Worm (Caenorhabditis elegans) whole organism, late embryonic: ENCODE results near the gene gur-3.

Source experiments
- F13H6.1 ChIP-seq: sonication (generic microtip); optimal IDR thresholded peaks from 2 replicates; lab custom pipeline; 2016; ENCODE audit warnings: missing genetic modification characterization, missing compliant biosample characterization
- ahr-1 ChIP-seq: sonication (generic microtip); optimal IDR thresholded peaks from 2 replicates; lab custom pipeline; 2016; ENCODE audit warnings: missing genetic modification characterization, missing compliant biosample characterization
- ceh-14 ChIP-seq: sonication (generic microtip); optimal IDR thresholded peaks from 2 replicates; lab custom pipeline; 2016; ENCODE audit warnings: missing genotype, missing genetic modification characterization, missing compliant biosample characterization
- ceh-19 ChIP-seq: fragments of 200-800 bp; sonication (Bioruptor generic); optimal IDR thresholded peaks from 2 replicates; lab custom pipeline; 2018; ENCODE audit warnings: mild to moderate bottlenecking, missing genetic modification characterization, missing compliant biosample characterization
- ceh-30 ChIP-seq: fragments of 150-350 bp; optimal IDR thresholded peaks from 2 replicates; lab custom pipeline; 2014; ENCODE audit warnings: missing biosample characterization, missing genetic modification characterization
- ceh-31 ChIP-seq: sonication (generic microtip); optimal IDR thresholded peaks from 2 replicates; lab custom pipeline; 2016; ENCODE audit warnings: missing genetic modification characterization, missing compliant biosample characterization
- ceh-34 ChIP-seq: sonication (generic microtip); optimal IDR thresholded peaks from 2 replicates; lab custom pipeline; 2016; ENCODE audit warnings: mild to moderate bottlenecking, missing genetic modification characterization, missing compliant biosample characterization
- ceh-48 ChIP-seq: sonication (generic microtip); optimal IDR thresholded peaks from 2 replicates; lab custom pipeline; 2016; ENCODE audit warnings: missing genetic modification characterization, inconsistent platforms, missing compliant biosample characterization
- ceh-6 ChIP-seq: fragments of 200-800 bp; sonication (Bioruptor generic); optimal IDR thresholded peaks from 2 replicates; lab custom pipeline; 2018; ENCODE audit warnings: mild to moderate bottlenecking, missing genetic modification characterization, missing compliant biosample characterization
- elt-2 ChIP-seq: sonication (generic microtip); optimal IDR thresholded peaks from 2 replicates; lab custom pipeline; 2016; ENCODE audit warnings: missing genetic modification reagents, missing genetic modification characterization, missing compliant biosample characterization
- elt-4 ChIP-seq: sonication (generic microtip); optimal IDR thresholded peaks from 2 replicates; lab custom pipeline; 2016; ENCODE audit warnings: missing genetic modification characterization, missing compliant biosample characterization
- ets-4 ChIP-seq: sonication (generic microtip); optimal IDR thresholded peaks from 2 replicates; lab custom pipeline; 2016; ENCODE audit warnings: missing genetic modification characterization, missing compliant biosample characterization
- fax-1 ChIP-seq: sonication (generic microtip); optimal IDR thresholded peaks from 2 replicates; lab custom pipeline; 2016; ENCODE audit warnings: missing genotype, missing genetic modification characterization, missing compliant biosample characterization
- fkh-10 ChIP-seq: fragments of 150-350 bp; optimal IDR thresholded peaks from 2 replicates; lab custom pipeline; 2014; ENCODE audit warnings: missing biosample characterization, missing genetic modification reagents, missing genetic modification characterization
- fkh-6 ChIP-seq: sonication (generic microtip); optimal IDR thresholded peaks from 2 replicates; lab custom pipeline; 2016; ENCODE audit warnings: missing genetic modification characterization, missing compliant biosample characterization
- gmeb-2 ChIP-seq: sonication (generic microtip); optimal IDR thresholded peaks from 2 replicates; lab custom pipeline; 2016; ENCODE audit warnings: missing genetic modification characterization, inconsistent platforms, missing compliant biosample characterization
- hlh-15 ChIP-seq: sonication (generic microtip); optimal IDR thresholded peaks from 2 replicates; lab custom pipeline; 2016; ENCODE audit warnings: missing genetic modification characterization, missing compliant biosample characterization
- hlh-6 ChIP-seq: sonication (generic microtip); optimal IDR thresholded peaks from 2 replicates; lab custom pipeline; 2016; ENCODE audit warnings: missing genotype, missing genetic modification characterization, missing compliant biosample characterization
- hlh-8 ChIP-seq: sonication (generic microtip); optimal IDR thresholded peaks from 2 replicates; lab custom pipeline; 2016; ENCODE audit warnings: missing genotype, missing genetic modification characterization, missing compliant biosample characterization
- lim-6 ChIP-seq: sonication (generic microtip); optimal IDR thresholded peaks from 2 replicates; lab custom pipeline; 2016; ENCODE audit warnings: missing genetic modification characterization, missing compliant biosample characterization
- lin-11 ChIP-seq: fragments of 200-800 bp; sonication (Bioruptor generic); optimal IDR thresholded peaks from 2 replicates; lab custom pipeline; 2018; ENCODE audit warnings: mild to moderate bottlenecking, missing genetic modification characterization, missing compliant biosample characterization
- madf-2 ChIP-seq: sonication (generic microtip); optimal IDR thresholded peaks from 2 replicates; lab custom pipeline; 2017; ENCODE audit warnings: missing genetic modification characterization, missing compliant biosample characterization
- mec-3 ChIP-seq: sonication (generic microtip); optimal IDR thresholded peaks from 2 replicates; lab custom pipeline; 2016; ENCODE audit warnings: borderline replicate concordance, missing genetic modification characterization, missing compliant biosample characterization
- nfya-1 ChIP-seq: sonication (generic microtip); optimal IDR thresholded peaks from 2 replicates; lab custom pipeline; 2017; ENCODE audit warnings: missing genetic modification characterization, mild to moderate bottlenecking, missing compliant biosample characterization, antibody characterized with exemption, moderate library complexity
- pag-3 ChIP-seq: sonication (generic microtip); optimal IDR thresholded peaks from 2 replicates; lab custom pipeline; 2016; ENCODE audit warnings: missing compliant biosample characterization, missing genetic modification characterization, borderline replicate concordance
- pax-1 ChIP-seq: fragments of 150-350 bp; optimal IDR thresholded peaks from 2 replicates; lab custom pipeline; 2014; ENCODE audit warnings: missing biosample characterization, missing genetic modification characterization
- rnt-1 ChIP-seq: sonication (generic microtip); optimal IDR thresholded peaks from 2 replicates; lab custom pipeline; 2016; ENCODE audit warnings: missing genetic modification characterization, missing compliant biosample characterization
- sox-2 ChIP-seq: fragments of 200-800 bp; sonication (Bioruptor generic); IDR thresholded peaks from 2 replicates; pipeline ENCODE4 v1.3.6; 2022; ENCODE audit warnings: missing genetic modification reagents, missing genetic modification characterization, missing compliant biosample characterization
- tbx-2 ChIP-seq: sonication (generic microtip); optimal IDR thresholded peaks from 2 replicates; lab custom pipeline; 2016; ENCODE audit warnings: missing genetic modification characterization, missing compliant biosample characterization
- unc-55 ChIP-seq: sonication (generic microtip); optimal IDR thresholded peaks from 2 replicates; lab custom pipeline; 2017; ENCODE audit warnings: missing biosample characterization, missing genetic modification reagents, missing genetic modification characterization
- unc-86 ChIP-seq: sonication (generic microtip); optimal IDR thresholded peaks from 2 replicates; lab custom pipeline; 2016; ENCODE audit warnings: missing genetic modification characterization, missing compliant biosample characterization
- zip-5 ChIP-seq: sonication (generic microtip); optimal IDR thresholded peaks from 2 replicates; lab custom pipeline; 2016; ENCODE audit warnings: missing genetic modification characterization, missing compliant biosample characterization
- ztf-16 ChIP-seq: sonication (generic microtip); optimal IDR thresholded peaks from 2 replicates; lab custom pipeline; 2017; ENCODE audit warnings: missing genetic modification characterization, missing compliant biosample characterization

Gene gur-3

DNA sequence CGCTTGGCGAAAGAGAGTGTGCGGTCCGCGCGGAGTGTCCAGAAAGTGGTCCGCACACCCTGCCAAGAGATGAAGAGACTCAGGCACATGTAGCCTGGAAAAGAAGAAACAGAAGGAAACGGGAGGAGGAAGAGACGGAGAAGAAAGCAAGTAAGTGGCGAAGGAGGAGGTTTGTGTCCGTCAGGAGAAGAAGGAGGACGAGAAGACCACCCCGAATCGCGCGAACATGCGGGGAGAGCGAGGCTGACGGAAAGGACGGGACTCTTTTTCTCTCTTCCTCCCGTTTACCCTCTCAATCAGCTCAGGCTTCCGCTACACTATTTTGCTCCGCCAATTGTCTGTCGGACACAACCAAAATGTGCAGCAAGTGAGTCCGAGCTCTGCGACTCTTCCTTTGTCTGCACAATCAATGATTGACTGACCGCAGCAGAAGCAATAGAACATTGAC, 29.4 kb upstream of the gur-3 start (continued):
- TF ChIP-seq ets-4 (tag; lab: Kevin White, UChicago), result peak; percentile 53
- peak; percentile 56 for TF ChIP-seq unc-55 (GFP tag; lab: Kevin White, UChicago)
- TF ChIP-seq F13H6.1, result peak; percentile 62
- peak; percentile 86 for TF ChIP-seq fkh-10 (GFP tag; lab: Kevin White, UChicago)
- TF ChIP-seq zip-5 (tag; lab: Kevin White, UChicago), result no peak

DNA sequence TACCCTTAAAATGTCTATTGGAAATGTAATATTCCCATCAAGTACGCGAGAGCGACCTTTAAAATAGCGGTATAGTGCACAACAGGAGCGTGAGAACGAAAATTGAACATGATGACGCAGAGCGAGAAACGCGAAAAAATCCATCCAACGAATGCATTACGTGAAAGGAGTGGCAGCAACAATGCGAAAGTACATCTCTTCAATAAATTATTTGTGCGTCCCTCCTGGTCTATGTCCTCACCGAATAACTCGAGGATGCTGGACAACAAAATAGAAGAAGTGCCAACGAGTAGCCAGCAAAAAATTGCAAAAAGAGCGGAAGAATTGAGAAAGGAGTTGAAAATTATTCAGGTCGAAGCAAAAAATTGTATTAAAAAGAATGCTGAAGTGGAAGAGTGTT, 27.8 kb upstream of the gur-3 start:
- TF ChIP-seq ceh-31 (tag; lab: Kevin White, UChicago) (peak; percentile 5), sox-2 (GFP tag; lab: Robert Waterston, UW) (no peak)

ce11 chrX:10432786-10433185, 26.7 kb upstream of the gur-3 start:
- TF ChIP-seq tbx-2 (tag; lab: Kevin White, UChicago) (no peak), ceh-48 (tag; lab: Kevin White, UChicago) (no peak), pax-1 (no peak), mec-3 (no peak), ceh-14 (tag; lab: Kevin White, UChicago) (no peak), ztf-16 (no peak), lim-6 (tag; lab: Kevin White, UChicago) (no peak), elt-4 (tag; lab: Kevin White, UChicago) (no peak), pag-3 (tag; lab: Kevin White, UChicago) (no peak), zip-5 (tag; lab: Kevin White, UChicago) (no peak), hlh-6 (tag; lab: Kevin White, UChicago) (no peak), fkh-10 (GFP tag; lab: Kevin White, UChicago) (no peak), fax-1 (tag; lab: Kevin White, UChicago) (no peak), fkh-6 (tag; lab: Kevin White, UChicago) (no peak), hlh-8 (tag; lab: Kevin White, UChicago) (no peak)

DNA sequence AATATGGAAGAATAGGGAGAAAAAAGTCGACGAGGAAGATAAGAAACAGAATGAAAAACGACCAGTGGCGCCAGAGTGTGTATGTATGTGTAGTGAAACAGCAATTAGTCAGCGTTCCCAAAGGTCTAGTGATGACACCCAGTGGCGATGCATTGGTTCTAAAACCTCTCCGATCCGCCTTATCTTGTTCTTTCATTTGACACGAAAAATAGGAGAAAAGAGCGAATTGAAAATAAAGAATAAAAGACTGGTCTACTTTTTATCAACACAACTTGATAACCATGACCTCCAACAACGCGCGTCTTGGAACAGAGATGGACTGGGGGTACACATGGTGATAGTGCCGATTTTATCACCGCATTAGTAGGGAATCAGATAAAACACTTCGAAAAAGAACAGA, 24.8 kb upstream of the gur-3 start:
- TF ChIP-seq ceh-6 (GFP tag; lab: Kevin White, UChicago), result no peak
- TF ChIP-seq elt-2 (tag; lab: Kevin White, UChicago), result peak; percentile 75

- no peak for TF ChIP-seq gmeb-2
- TF ChIP-seq lin-11 (tag; lab: Kevin White, UChicago), result no peak
- TF ChIP-seq madf-2 (tag; lab: Kevin White, UChicago), result no peak
- no peak for TF ChIP-seq nfya-1 (tag; lab: Kevin White, UChicago)
- TF ChIP-seq ceh-19 (GFP tag; lab: Kevin White, UChicago), result no peak
- TF ChIP-seq ceh-34 (tag; lab: Kevin White, UChicago), result no peak
- no peak for TF ChIP-seq ahr-1 (tag; lab: Kevin White, UChicago)
- no peak for TF ChIP-seq F13H6.1
- TF ChIP-seq mec-3, result no peak
- TF ChIP-seq, all 69 proteins: peak for 0
Measured at ce11 chrX:10429203-10429602, 23.1 kb upstream of the gur-3 start.

- TF ChIP-seq hlh-15 (no peak), rnt-1 (tag; lab: Kevin White, UChicago) (no peak), lin-11 (tag; lab: Kevin White, UChicago) (no peak), ztf-16 (no peak), gmeb-2 (no peak), ceh-30 (tag; lab: Kevin White, UChicago) (no peak), unc-86 (no peak)
Measured at ce11 chrX:10428557-10428956, 22.5 kb upstream of the gur-3 start, which contains the start of gene mig-15. Gene mig-15 (minus strand): TSS chrX:10428657.
